Worm (Caenorhabditis elegans) whole organism, early embryonic: ENCODE results near the gene K10G9.2.

Source experiments
- B0310.2 ChIP-seq: sonication (generic microtip); optimal IDR thresholded peaks from 2 replicates; lab custom pipeline; 2016; ENCODE audit warnings: mild to moderate bottlenecking, missing genetic modification characterization, missing compliant biosample characterization
- F13C5.2 ChIP-seq: sonication (generic microtip); optimal IDR thresholded peaks from 2 replicates; lab custom pipeline; 2017; ENCODE audit warnings: mild to moderate bottlenecking, missing genetic modification characterization, inconsistent platforms, missing compliant biosample characterization
- aly-1 ChIP-seq: sonication (generic microtip); optimal IDR thresholded peaks from 2 replicates; lab custom pipeline; 2016; ENCODE audit warnings: missing genetic modification characterization, missing compliant biosample characterization
- ama-1 ChIP-seq: fragments of 150-350 bp; optimal IDR thresholded peaks from 2 replicates; lab custom pipeline; 2014
- ceh-13 ChIP-seq: fragments of 200-800 bp; sonication (Bioruptor generic); optimal IDR thresholded peaks from 2 replicates; lab custom pipeline; 2018; ENCODE audit warnings: mild to moderate bottlenecking, missing genetic modification characterization, missing compliant biosample characterization
- ceh-36 ChIP-seq: sonication (generic microtip); optimal IDR thresholded peaks from 2 replicates; lab custom pipeline; 2016; ENCODE audit warnings: missing genetic modification characterization, inconsistent platforms, missing compliant biosample characterization
- ets-7 ChIP-seq: sonication (generic microtip); optimal IDR thresholded peaks from 2 replicates; lab custom pipeline; 2016; ENCODE audit warnings: missing genotype, missing genetic modification characterization, missing compliant biosample characterization
- flt-1 ChIP-seq: fragments of 200-800 bp; sonication (Bioruptor generic); IDR thresholded peaks from 2 replicates; pipeline ENCODE4 v1.3.6; 2022; ENCODE audit warnings: missing genetic modification characterization, missing compliant biosample characterization
- hmbx-1 ChIP-seq: sonication (generic microtip); optimal IDR thresholded peaks from 2 replicates; lab custom pipeline; 2016; ENCODE audit warnings: mild to moderate bottlenecking, missing genetic modification characterization, missing compliant biosample characterization
- hmg-4 ChIP-seq: fragments of 200-800 bp; sonication (Bioruptor generic); optimal IDR thresholded peaks from 2 replicates; lab custom pipeline; 2018; ENCODE audit warnings: mild to moderate bottlenecking, missing genetic modification characterization, missing compliant biosample characterization
- hnd-1 ChIP-seq: sonication (generic microtip); optimal IDR thresholded peaks from 2 replicates; lab custom pipeline; 2016; ENCODE audit warnings: missing genetic modification characterization, missing compliant biosample characterization
- pes-1 ChIP-seq: fragments of 200-800 bp; sonication (Bioruptor generic); IDR thresholded peaks from 2 replicates; pipeline ENCODE4 v1.3.6; 2022; ENCODE audit warnings: missing genetic modification reagents, missing genetic modification characterization, missing compliant biosample characterization
- scrt-1 ChIP-seq: fragments of 200-800 bp; sonication (Bioruptor generic); IDR thresholded peaks from 2 replicates; pipeline ENCODE4 v1.3.6; 2022; ENCODE audit warnings: missing genetic modification characterization, missing compliant biosample characterization
- sea-1 ChIP-seq: fragments of 200-800 bp; sonication (Bioruptor generic); conservative IDR thresholded peaks from 2 replicates; pipeline ENCODE4 v1.3.6; 2022; ENCODE audit warnings: missing genetic modification characterization, missing compliant biosample characterization
- tbx-11 ChIP-seq: fragments of 200-800 bp; sonication (Bioruptor generic); IDR thresholded peaks from 2 replicates; pipeline ENCODE4 v1.3.6; 2022; ENCODE audit warnings: missing genetic modification characterization, missing compliant biosample characterization
- tbx-37 ChIP-seq: fragments of 200-800 bp; sonication (Bioruptor generic); conservative IDR thresholded peaks from 2 replicates; pipeline ENCODE4 v1.3.6; 2022; ENCODE audit warnings: missing genetic modification reagents, missing genetic modification characterization, missing compliant biosample characterization
- tra-4 ChIP-seq: sonication (generic microtip); optimal IDR thresholded peaks from 2 replicates; lab custom pipeline; 2017; ENCODE audit warnings: missing genetic modification characterization, missing compliant biosample characterization

Gene K10G9.2

DNA sequence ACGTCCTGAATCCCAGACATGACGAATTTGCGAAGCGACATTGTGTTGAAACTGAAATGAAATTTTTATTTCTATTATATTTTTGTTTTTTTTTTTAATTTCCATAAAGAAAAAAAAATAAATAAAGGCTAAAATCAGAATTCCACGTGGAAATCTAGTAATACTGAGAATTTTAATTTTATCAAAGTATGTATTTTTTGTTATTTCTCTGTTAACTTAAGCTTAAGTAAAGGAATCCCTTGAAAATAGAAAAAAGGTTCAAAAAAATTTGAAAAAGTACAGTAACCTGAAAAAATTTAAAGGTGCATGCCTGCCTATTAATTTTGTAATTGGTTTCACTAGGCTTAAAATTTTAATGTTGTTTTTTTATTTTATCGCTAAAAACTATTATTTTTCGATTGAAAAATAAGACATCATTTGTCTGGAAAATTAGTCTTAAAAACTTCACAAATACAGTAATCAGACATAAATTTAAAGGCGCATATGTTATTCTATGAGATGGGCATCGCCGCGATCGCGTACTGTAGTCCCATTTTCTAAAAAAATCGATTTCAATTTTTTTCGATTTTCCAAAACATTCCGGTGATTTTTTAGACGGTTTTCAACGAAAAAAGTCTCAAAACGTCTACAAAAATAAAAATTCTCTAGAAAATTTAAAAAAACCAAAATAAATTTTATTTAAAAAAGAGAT lies 44.8 kb downstream of the K10G9.2 start, which contains the start of gene nex-2:
Gene nex-2, minus strand, starts transcription at position 51 of the 691 bp plus-strand sequence.
- TF ChIP-seq ama-1 (lab: Kevin White, UChicago) = no peak
- TF ChIP-seq tbx-37 (GFP tag; lab: Robert Waterston, UW) = no peak
- TF ChIP-seq B0310.2 (tag; lab: Kevin White, UChicago) = no peak
- no peak for TF ChIP-seq scrt-1 (GFP tag; lab: Robert Waterston, UW)
- no peak for TF ChIP-seq sea-1
- TF ChIP-seq flt-1 (GFP tag; lab: Robert Waterston, UW) = no peak
- no peak for TF ChIP-seq hnd-1
- no peak for TF ChIP-seq ets-7 (tag; lab: Kevin White, UChicago)
- TF ChIP-seq hmg-4 (GFP tag; lab: Kevin White, UChicago) = no peak
- no peak for TF ChIP-seq tra-4 (tag; lab: Kevin White, UChicago)
- no peak for TF ChIP-seq hmbx-1 (tag; lab: Kevin White, UChicago)
- no peak for TF ChIP-seq tbx-11 (GFP tag; lab: Robert Waterston, UW)
- no peak for TF ChIP-seq ceh-13 (GFP tag; lab: Kevin White, UChicago)
- no peak for TF ChIP-seq ceh-36 (tag; lab: Kevin White, UChicago)
- TF ChIP-seq F13C5.2 (tag; lab: Kevin White, UChicago) = no peak

DNA sequence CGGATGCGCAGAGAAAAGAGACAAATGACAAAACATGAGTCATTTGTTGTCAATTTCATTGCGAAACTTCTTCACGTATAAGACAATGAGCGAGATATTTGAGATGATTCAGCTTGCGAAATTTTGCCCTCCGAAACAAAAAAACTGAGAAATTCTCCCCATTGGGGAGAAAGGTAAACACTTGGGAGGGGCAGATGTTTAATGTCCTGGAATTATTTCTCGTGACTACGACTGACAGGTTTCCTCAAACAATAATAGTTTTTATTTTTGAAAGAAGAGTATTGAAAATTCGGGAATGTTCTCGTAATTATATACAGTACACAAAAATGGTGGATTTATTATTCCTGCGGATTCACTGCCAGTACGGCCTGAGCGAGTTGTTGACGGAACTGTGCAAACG lies 45.5 kb downstream of the K10G9.2 start:
- TF ChIP-seq hmg-4 (GFP tag; lab: Kevin White, UChicago) (no peak), hmbx-1 (tag; lab: Kevin White, UChicago) (no peak), aly-1 (no peak), tbx-37 (GFP tag; lab: Robert Waterston, UW) (no peak), B0310.2 (tag; lab: Kevin White, UChicago) (no peak), hnd-1 (no peak), ceh-13 (GFP tag; lab: Kevin White, UChicago) (no peak), F13C5.2 (tag; lab: Kevin White, UChicago) (no peak), ceh-36 (tag; lab: Kevin White, UChicago) (no peak), ets-7 (tag; lab: Kevin White, UChicago) (no peak), tra-4 (tag; lab: Kevin White, UChicago) (no peak), ama-1 (lab: Kevin White, UChicago) (no peak), pes-1 (GFP tag; lab: Robert Waterston, UW) (no peak), scrt-1 (GFP tag; lab: Robert Waterston, UW) (no peak), flt-1 (GFP tag; lab: Robert Waterston, UW) (no peak), sea-1 (no peak)

DNA sequence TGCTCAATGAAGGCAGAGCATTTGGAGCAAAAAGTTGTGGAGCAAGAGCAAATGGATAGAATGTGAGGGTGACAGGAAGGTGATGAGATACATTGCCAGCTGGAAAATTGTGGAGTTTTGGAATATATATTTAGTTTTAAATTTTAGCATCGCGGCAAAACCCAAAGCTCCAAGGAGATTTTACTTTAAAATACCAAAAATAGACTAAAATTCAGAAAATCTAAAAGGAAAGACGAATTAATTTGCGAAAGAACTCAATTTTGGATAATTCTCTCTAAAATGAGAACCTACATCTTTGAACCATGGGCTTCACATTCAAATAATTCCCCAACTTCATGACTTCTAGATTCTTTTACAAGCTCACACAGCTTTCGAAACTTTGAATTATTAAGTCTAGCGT lies 46.8 kb downstream of the K10G9.2 start, which contains the start of gene T07C4.12:
Gene T07C4.12, minus strand, starts transcription at position 101 of the 400 bp plus-strand sequence.
- TF ChIP-seq F13C5.2 (tag; lab: Kevin White, UChicago) (no peak), aly-1 (no peak), ama-1 (lab: Kevin White, UChicago) (no peak), tra-4 (tag; lab: Kevin White, UChicago) (no peak), ets-7 (tag; lab: Kevin White, UChicago) (no peak)

DNA sequence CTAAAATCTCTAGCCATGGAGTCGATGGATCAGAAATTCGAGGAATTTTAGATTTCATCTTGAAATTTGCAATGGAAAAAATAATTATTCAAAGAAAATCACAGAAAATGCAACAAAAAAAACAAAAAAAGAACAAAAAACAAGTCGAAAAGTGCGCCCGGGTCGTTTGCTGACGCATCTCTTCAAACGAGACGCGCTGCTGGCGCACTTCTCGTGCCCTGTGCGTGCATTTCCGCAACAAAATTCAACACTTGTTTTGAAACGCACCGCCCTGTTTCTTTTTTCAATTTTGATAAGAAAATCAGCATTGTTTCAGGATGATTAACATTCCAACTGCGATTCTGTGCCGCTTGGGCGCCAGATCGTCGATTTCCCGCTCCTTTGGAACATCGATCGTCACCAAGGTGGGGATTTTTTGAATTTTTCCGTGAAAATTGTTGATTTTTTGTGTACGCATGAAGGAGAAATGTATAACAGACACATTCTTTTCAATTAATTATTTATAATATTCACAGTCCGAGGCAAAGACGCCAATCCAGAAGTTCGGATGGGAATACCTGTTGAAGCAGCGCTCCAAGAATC lies 48.3 kb downstream of the K10G9.2 start, which contains the start of the genes jmjd-4 and mev-1:
Gene jmjd-4, minus strand, starts transcription at position 58 of the 582 bp plus-strand sequence.
Gene mev-1, plus strand, starts transcription at position 317 of the 582 bp plus-strand sequence.
- TF ChIP-seq F13C5.2 (tag; lab: Kevin White, UChicago) = peak; percentile 73
- TF ChIP-seq flt-1 (GFP tag; lab: Robert Waterston, UW) = peak; percentile 51; the same call in 1 of the 2 replicates
- TF ChIP-seq ceh-36 (tag; lab: Kevin White, UChicago) = peak; percentile 23
- no peak for TF ChIP-seq sea-1
- no peak for TF ChIP-seq ets-7 (tag; lab: Kevin White, UChicago)
- no peak for TF ChIP-seq tbx-37 (GFP tag; lab: Robert Waterston, UW)
- 0 out of 2 replicates have a peak, but pooled peaks have one; percentile 40 for TF ChIP-seq tbx-11 (GFP tag; lab: Robert Waterston, UW)
- no peak for TF ChIP-seq hmbx-1 (tag; lab: Kevin White, UChicago)
- TF ChIP-seq scrt-1 (GFP tag; lab: Robert Waterston, UW) = no peak
- TF ChIP-seq pes-1 (GFP tag; lab: Robert Waterston, UW) = no peak
- no peak for TF ChIP-seq ceh-13 (GFP tag; lab: Kevin White, UChicago)

DNA sequence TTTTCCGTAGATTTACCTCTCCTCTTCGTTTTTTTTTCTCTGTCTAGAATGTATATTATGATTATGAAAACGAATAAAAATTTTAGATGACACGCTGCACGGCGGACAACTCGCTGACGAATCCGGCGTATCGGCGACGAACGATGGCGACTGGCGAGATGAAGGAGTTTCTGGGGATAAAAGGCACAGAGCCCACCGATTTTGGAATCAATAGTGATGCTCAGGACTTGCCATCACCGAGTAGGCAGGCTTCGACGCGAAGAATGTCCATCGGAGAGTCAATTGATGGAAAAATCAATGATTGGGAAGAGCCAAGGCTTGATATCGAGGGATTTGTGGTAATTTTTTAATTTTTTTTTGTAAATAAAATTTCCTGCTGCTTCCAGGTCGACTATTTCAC lies 49.4 kb downstream of the K10G9.2 start, which contains the start of gene ced-9:
Gene ced-9, plus strand, starts transcription at position 87 of the 400 bp plus-strand sequence.
- no peak for TF ChIP-seq sea-1
- TF ChIP-seq B0310.2 (tag; lab: Kevin White, UChicago) = no peak
- no peak for TF ChIP-seq tra-4 (tag; lab: Kevin White, UChicago)

DNA sequence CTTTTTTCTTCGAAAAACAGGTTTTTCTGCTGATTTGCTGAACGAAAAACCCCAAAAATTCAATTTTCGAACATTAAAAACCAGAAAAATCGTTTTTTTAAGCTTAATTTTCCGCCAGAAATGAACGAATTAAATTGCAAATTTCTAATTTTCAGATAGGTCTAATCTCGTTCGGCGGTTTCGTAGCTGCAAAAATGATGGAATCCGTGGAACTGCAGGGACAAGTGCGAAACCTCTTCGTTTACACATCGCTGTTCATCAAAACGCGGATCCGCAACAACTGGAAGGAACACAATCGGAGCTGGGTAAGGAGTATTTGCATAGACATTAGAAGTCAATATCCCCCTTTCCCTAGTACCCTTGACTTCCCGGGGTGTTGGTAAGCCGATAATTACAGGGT lies 50.4 kb downstream of the K10G9.2 start:
- TF ChIP-seq hnd-1 = no peak
- no peak for TF ChIP-seq sea-1
- TF ChIP-seq pes-1 (GFP tag; lab: Robert Waterston, UW) = no peak
- TF ChIP-seq hmg-4 (GFP tag; lab: Kevin White, UChicago) = no peak
- TF ChIP-seq ceh-36 (tag; lab: Kevin White, UChicago) = no peak
- no peak for TF ChIP-seq F13C5.2 (tag; lab: Kevin White, UChicago)
- TF ChIP-seq ceh-13 (GFP tag; lab: Kevin White, UChicago) = no peak
- TF ChIP-seq flt-1 (GFP tag; lab: Robert Waterston, UW) = no peak
- TF ChIP-seq ets-7 (tag; lab: Kevin White, UChicago) = no peak
- TF ChIP-seq tra-4 (tag; lab: Kevin White, UChicago) = no peak
- no peak for TF ChIP-seq B0310.2 (tag; lab: Kevin White, UChicago)
- TF ChIP-seq aly-1 = no peak
